Worm (Caenorhabditis elegans): Measurements from ENCODE around the gene C24G6.8.

The C24G6.8 gene

DNA sequence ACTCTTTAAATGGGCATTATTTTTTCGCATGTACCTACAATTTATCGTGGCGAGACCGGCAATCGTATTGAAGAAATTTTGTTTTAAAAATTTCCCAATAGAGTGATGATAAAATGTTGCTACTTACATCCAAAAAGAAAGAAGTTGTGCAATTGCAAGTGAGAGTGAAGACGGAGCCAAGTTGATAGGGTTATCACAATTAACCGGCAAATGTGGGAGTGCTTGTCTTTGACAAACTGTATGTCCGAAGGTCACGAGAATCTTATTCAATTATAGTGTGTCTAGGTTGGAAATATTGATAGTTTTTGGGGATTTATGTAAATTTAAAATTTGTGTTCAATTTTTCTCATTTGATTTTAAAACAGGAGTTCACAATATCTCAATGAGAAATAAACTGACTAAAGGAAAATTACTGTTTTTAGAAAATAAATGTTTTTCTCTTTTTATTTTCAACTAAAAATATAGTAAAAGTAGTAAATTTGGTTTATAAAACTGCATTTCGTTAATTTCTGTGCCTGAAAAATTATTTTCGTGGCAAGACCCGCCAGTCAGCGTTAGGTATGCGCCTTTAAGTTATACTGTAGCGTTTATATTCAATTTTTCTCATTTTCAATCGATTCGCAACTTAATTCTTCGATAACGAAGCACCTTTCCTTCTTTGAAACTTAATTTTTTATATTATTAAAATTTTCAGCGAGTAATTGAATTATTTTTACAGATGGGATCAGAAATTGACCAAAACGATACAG lies 21.9 kb downstream of the C24G6.8 start, which contains the start of the genes hpo-15 and mms-19:
hpo-15 (minus strand) TSS at position 201 of the 749 bp plus-strand sequence.
mms-19 (plus strand) TSS at position 719 of the 749 bp plus-strand sequence.
- TF ChIP-seq npax-4 (tag; optimal IDR thresholded peaks at IDR 0.05) = no peak
- no peak for TF ChIP-seq madf-2 (tag; optimal IDR thresholded peaks at IDR 0.05)
- no peak for TF ChIP-seq lin-11 (tag; optimal IDR thresholded peaks at IDR 0.05)
- TF ChIP-seq hlh-15 (tag; optimal IDR thresholded peaks at IDR 0.05) = no peak
- no peak for TF ChIP-seq hlh-6 (tag; optimal IDR thresholded peaks at IDR 0.05)
- no peak for TF ChIP-seq ceh-22 (tag; optimal IDR thresholded peaks at IDR 0.05)
- no peak for TF ChIP-seq unc-3 (GFP tag; conservative IDR thresholded peaks at IDR 0.05)
- TF ChIP-seq unc-3 (tag; optimal IDR thresholded peaks at IDR 0.05) = no peak
- no peak for TF ChIP-seq odd-2 (tag; optimal IDR thresholded peaks at IDR 0.05)
- no peak for TF ChIP-seq ztf-16 (tag; optimal IDR thresholded peaks at IDR 0.05)
- no peak for TF ChIP-seq nhr-11 (tag; optimal IDR thresholded peaks at IDR 0.05)
- TF ChIP-seq hlh-8 (tag; optimal IDR thresholded peaks at IDR 0.05) = no peak
- TF ChIP-seq Y22D7AL.16 (tag; optimal IDR thresholded peaks at IDR 0.05) = no peak
- no peak for TF ChIP-seq ceh-6 (GFP tag; optimal IDR thresholded peaks at IDR 0.05)
- no peak for TF ChIP-seq pha-4 (tag; optimal IDR thresholded peaks at IDR 0.05)
- TF ChIP-seq pha-2 (tag; optimal IDR thresholded peaks at IDR 0.05) = no peak
- no peak for TF ChIP-seq ets-4 (tag; optimal IDR thresholded peaks at IDR 0.05)
- TF ChIP-seq gmeb-2 (tag; optimal IDR thresholded peaks at IDR 0.05) = no peak
- no peak for TF ChIP-seq ceh-48 (tag; optimal IDR thresholded peaks at IDR 0.05)
- TF ChIP-seq tbx-2 (tag; optimal IDR thresholded peaks at IDR 0.05) = no peak
- no peak for TF ChIP-seq fkh-10 (GFP tag; optimal IDR thresholded peaks at IDR 0.05)

DNA sequence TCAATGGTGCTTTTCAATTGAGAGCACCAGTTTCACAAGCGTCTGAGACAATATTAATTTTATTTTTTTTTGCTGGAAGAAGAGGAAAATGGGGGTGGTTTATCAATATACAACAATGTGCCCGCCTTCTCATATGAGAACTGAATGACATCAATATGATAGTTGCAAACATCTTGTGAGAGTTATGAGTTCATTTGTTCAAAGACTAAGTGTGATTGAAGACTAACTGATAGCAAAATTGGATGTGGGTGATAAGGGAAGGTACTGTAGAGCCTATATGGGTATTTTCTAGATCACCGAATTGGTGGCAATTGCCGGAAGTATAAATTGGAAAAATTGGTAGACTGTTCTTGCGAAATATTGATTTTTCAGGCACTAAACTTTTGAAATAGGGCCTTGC lies 23.1 kb downstream of the C24G6.8 start:
- TF ChIP-seq ceh-18 (tag; optimal IDR thresholded peaks at IDR 0.05) = no peak
- TF ChIP-seq elt-2 (tag; optimal IDR thresholded peaks at IDR 0.05) = peak; percentile 15
- no peak for TF ChIP-seq ceh-31 (tag; optimal IDR thresholded peaks at IDR 0.05)

DNA sequence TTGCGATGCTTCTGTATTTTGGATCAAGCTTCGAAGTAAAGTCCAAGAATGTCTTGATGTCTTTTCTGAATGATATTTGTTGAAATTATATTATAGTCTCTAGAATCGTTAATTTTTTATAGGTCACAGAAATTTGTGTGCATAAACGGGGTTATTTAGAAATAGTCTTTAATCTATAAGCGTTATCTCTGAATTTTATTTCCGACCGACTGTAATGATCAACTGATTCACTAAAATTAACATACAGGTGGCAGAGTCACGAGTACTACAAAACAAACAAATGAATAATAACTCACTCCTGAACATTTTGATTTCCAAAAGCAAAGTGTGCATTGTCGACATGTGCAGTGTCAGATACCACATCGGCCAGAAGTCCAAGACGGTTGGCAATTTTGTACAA lies 24.0 kb downstream of the C24G6.8 start:
- TF ChIP-seq sox-2 (GFP tag; IDR thresholded peaks at IDR 0.05) = no peak
- no peak for TF ChIP-seq ceh-18 (tag; optimal IDR thresholded peaks at IDR 0.05)
- TF ChIP-seq npax-4 (tag; optimal IDR thresholded peaks at IDR 0.05) = no peak
- no peak for TF ChIP-seq unc-42 (tag; optimal IDR thresholded peaks at IDR 0.05)
- no peak for TF ChIP-seq ceh-9 (tag; optimal IDR thresholded peaks at IDR 0.05)
- TF ChIP-seq unc-86 (tag; optimal IDR thresholded peaks at IDR 0.05) = no peak
- no peak for TF ChIP-seq odd-2 (tag; optimal IDR thresholded peaks at IDR 0.05)
- no peak for TF ChIP-seq elt-2 (tag; optimal IDR thresholded peaks at IDR 0.05)
- no peak for TF ChIP-seq dve-1 (tag; optimal IDR thresholded peaks at IDR 0.05)
- TF ChIP-seq C08G9.2 (tag; optimal IDR thresholded peaks at IDR 0.05) = no peak
- TF ChIP-seq pha-2 (tag; optimal IDR thresholded peaks at IDR 0.05) = no peak
- no peak for TF ChIP-seq ceh-2 (tag; optimal IDR thresholded peaks at IDR 0.05)
- TF ChIP-seq fkh-10 (GFP tag; optimal IDR thresholded peaks at IDR 0.05) = no peak
- TF ChIP-seq ceh-45 (GFP tag; IDR thresholded peaks at IDR 0.05) = no peak
- TF ChIP-seq unc-55 (GFP tag; optimal IDR thresholded peaks at IDR 0.05) = no peak
- TF ChIP-seq hlh-30 (tag; optimal IDR thresholded peaks at IDR 0.05; ENCODE audit: insufficient read depth) = no peak
- TF ChIP-seq lin-11 (tag; optimal IDR thresholded peaks at IDR 0.05) = no peak
- TF ChIP-seq hlh-15 (tag; optimal IDR thresholded peaks at IDR 0.05) = no peak
- no peak for TF ChIP-seq Y22D7AL.16 (tag; optimal IDR thresholded peaks at IDR 0.05)
- TF ChIP-seq gmeb-2 (tag; optimal IDR thresholded peaks at IDR 0.05) = no peak

DNA sequence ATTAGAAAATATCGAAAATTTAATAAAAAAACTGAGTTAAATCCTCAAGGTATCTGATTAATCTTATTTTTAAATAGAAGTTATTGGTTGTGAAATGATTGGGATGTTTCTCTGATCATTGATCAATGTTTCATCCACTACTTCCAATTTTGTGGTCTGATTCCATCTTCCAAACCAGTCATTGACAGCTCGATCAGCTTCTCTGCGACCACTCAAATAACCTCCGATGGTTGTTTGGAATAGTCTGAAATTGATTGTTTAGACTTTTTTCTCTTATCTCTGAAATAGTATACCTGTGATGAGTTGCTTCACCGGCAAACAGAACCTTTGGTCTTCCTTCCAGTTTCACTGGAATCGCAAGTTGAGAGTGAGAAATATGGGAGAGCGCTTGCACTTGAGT lies 25.7 kb downstream of the C24G6.8 start:
- TF ChIP-seq rnt-1 (tag; optimal IDR thresholded peaks at IDR 0.05) (no peak), nhr-232 (tag; optimal IDR thresholded peaks at IDR 0.05) (no peak), sdc-2 (tag; optimal IDR thresholded peaks at IDR 0.05) (no peak), sox-2 (GFP tag; IDR thresholded peaks at IDR 0.05) (no peak), pqm-1 (tag; optimal IDR thresholded peaks at IDR 0.05) (no peak), T23F11.4 (GFP tag; optimal IDR thresholded peaks at IDR 0.05) (no peak), zip-5 (tag; optimal IDR thresholded peaks at IDR 0.05) (no peak), hlh-8 (tag; optimal IDR thresholded peaks at IDR 0.05) (no peak), ceh-48 (tag; optimal IDR thresholded peaks at IDR 0.05) (no peak), ref-2 (tag; optimal IDR thresholded peaks at IDR 0.05) (no peak), ceh-31 (tag; optimal IDR thresholded peaks at IDR 0.05) (no peak), pax-1 (tag; optimal IDR thresholded peaks at IDR 0.05) (no peak), pros-1 (tag; optimal IDR thresholded peaks at IDR 0.05) (no peak), elt-4 (tag; optimal IDR thresholded peaks at IDR 0.05) (no peak)

Data from whole organism, late embryonic.